Fruit fly (Drosophila melanogaster) whole organism, embryonic: Measurements from ENCODE around the gene CG15717.

Experiments used
- Ada2b ChIP-seq: fragments of 200-800 bp; sonication (Bioruptor generic); IDR thresholded peaks from 2 replicates; pipeline ENCODE4 v1.3.6; 2022; ENCODE audit warnings: missing biosample characterization, missing genetic modification characterization
- Adf1 ChIP-seq: fragments of 200-800 bp; sonication (Bioruptor generic); IDR thresholded peaks from 2 replicates; pipeline ENCODE4 v1.3.6; 2022; ENCODE audit warnings: missing biosample characterization, missing genetic modification characterization
- BtbVII ChIP-seq: fragments of 200-800 bp; sonication (Bioruptor generic); optimal IDR thresholded peaks from 3 replicates; lab custom pipeline; 2017; ENCODE audit warnings: missing biosample characterization, mild to moderate bottlenecking, missing genetic modification characterization
- C15 ChIP-seq: fragments of 200-800 bp; sonication (Bioruptor generic); IDR thresholded peaks from 3 replicates; pipeline ENCODE4 v1.3.6; 2022; ENCODE audit warnings: missing biosample characterization, missing genetic modification characterization
- CG10147 ChIP-seq: fragments of 200-800 bp; sonication (Bioruptor generic); optimal IDR thresholded peaks from 2 replicates; lab custom pipeline; 2019; ENCODE audit warnings: missing biosample characterization, mild to moderate bottlenecking, missing genetic modification characterization, moderate library complexity
- CG10431 ChIP-seq: fragments of 200-800 bp; sonication (Bioruptor generic); optimal IDR thresholded peaks from 3 replicates; lab custom pipeline; 2018; ENCODE audit warnings: missing biosample characterization, mild to moderate bottlenecking, missing genetic modification characterization
- CG11696 ChIP-seq: fragments of 200-800 bp; sonication (Bioruptor generic); IDR thresholded peaks from 2 replicates; pipeline ENCODE4 v1.3.6; 2022; ENCODE audit warnings: missing biosample characterization, missing genetic modification characterization
- CG12071 ChIP-seq: fragments of 200-800 bp; sonication (Bioruptor generic); optimal IDR thresholded peaks from 3 replicates; lab custom pipeline; 2018; ENCODE audit warnings: missing biosample characterization, mild to moderate bottlenecking, missing genetic modification characterization
- CG12104 ChIP-seq: fragments of 200-800 bp; sonication (Bioruptor generic); optimal IDR thresholded peaks from 3 replicates; lab custom pipeline; 2016; ENCODE audit warnings: missing biosample characterization, missing genetic modification characterization
- CG12769 ChIP-seq: fragments of 200-800 bp; sonication (Bioruptor generic); optimal IDR thresholded peaks from 2 replicates; lab custom pipeline; 2019; ENCODE audit warnings: missing biosample characterization, mild to moderate bottlenecking, missing genetic modification characterization, moderate library complexity
- CG14667 ChIP-seq: fragments of 200-800 bp; sonication (Bioruptor generic); IDR thresholded peaks from 2 replicates; pipeline ENCODE4 v1.3.6; 2022; ENCODE audit warnings: missing biosample characterization, missing genetic modification characterization
- CG16813 ChIP-seq: fragments of 200-800 bp; sonication (Bioruptor generic); IDR thresholded peaks from 3 replicates; pipeline ENCODE4 v1.3.6; 2022; ENCODE audit warnings: missing biosample characterization, missing genetic modification characterization; ENCODE audit not compliant: partially characterized antibody
- CG17361 ChIP-seq: fragments of 200-800 bp; sonication (Bioruptor generic); IDR thresholded peaks from 3 replicates; pipeline ENCODE4 v1.3.6; 2022; ENCODE audit warnings: missing biosample characterization, missing genetic modification characterization
- CG1792 ChIP-seq: fragments of 200-800 bp; sonication (Bioruptor generic); optimal IDR thresholded peaks from 2 replicates; lab custom pipeline; 2016; ENCODE audit warnings: missing biosample characterization, missing genetic modification characterization
- CG18262 ChIP-seq: fragments of 200-800 bp; optimal IDR thresholded peaks from 3 replicates; lab custom pipeline; 2019; ENCODE audit warnings: missing biosample characterization, mild to moderate bottlenecking, missing genetic modification characterization, moderate library complexity
- CG2120 ChIP-seq: fragments of 200-800 bp; sonication (Bioruptor generic); optimal IDR thresholded peaks from 3 replicates; lab custom pipeline; 2016; ENCODE audit warnings: missing biosample characterization, missing genetic modification characterization
- CG30403 ChIP-seq: fragments of 200-800 bp; sonication (Bioruptor generic); optimal IDR thresholded peaks from 3 replicates; lab custom pipeline; 2016; ENCODE audit warnings: missing biosample characterization, missing genetic modification characterization
- CG3163 ChIP-seq: fragments of 200-800 bp; sonication (Bioruptor generic); optimal IDR thresholded peaks from 3 replicates; lab custom pipeline; 2016; ENCODE audit warnings: missing biosample characterization, missing genetic modification characterization
- CG34376 ChIP-seq: fragments of 200-800 bp; sonication (Bioruptor generic); optimal IDR thresholded peaks from 2 replicates; lab custom pipeline; 2018; ENCODE audit warnings: missing biosample characterization, mild to moderate bottlenecking, missing genetic modification characterization
- CG3847 ChIP-seq: fragments of 200-800 bp; sonication (Bioruptor generic); IDR thresholded peaks from 2 replicates; pipeline ENCODE4 v1.3.6; 2022; ENCODE audit warnings: missing biosample characterization, missing genetic modification characterization
- CG4707 ChIP-seq: fragments of 200-800 bp; sonication (Bioruptor generic); optimal IDR thresholded peaks from 2 replicates; lab custom pipeline; 2018; ENCODE audit warnings: missing biosample characterization, mild to moderate bottlenecking, missing genetic modification characterization, moderate library complexity
- CG4820 ChIP-seq: fragments of 200-800 bp; sonication (Bioruptor generic); optimal IDR thresholded peaks from 3 replicates; lab custom pipeline; 2016; ENCODE audit warnings: missing biosample characterization, missing genetic modification characterization
- CG7839 ChIP-seq: fragments of 200-800 bp; sonication (Bioruptor generic); optimal IDR thresholded peaks from 3 replicates; lab custom pipeline; 2018; ENCODE audit warnings: missing biosample characterization, mild to moderate bottlenecking, missing genetic modification characterization, moderate library complexity
- CG9437 ChIP-seq: fragments of 200-800 bp; sonication (Bioruptor generic); optimal IDR thresholded peaks from 2 replicates; lab custom pipeline; 2018; ENCODE audit warnings: missing biosample characterization, mild to moderate bottlenecking, missing genetic modification characterization
- Camta ChIP-seq: fragments of 200-800 bp; sonication (Bioruptor generic); optimal IDR thresholded peaks from 2 replicates; lab custom pipeline; 2016; ENCODE audit warnings: missing biosample characterization, missing genetic modification characterization
- Dip3 ChIP-seq: fragments of 200-800 bp; sonication (Bioruptor generic); optimal IDR thresholded peaks from 3 replicates; lab custom pipeline; 2016; ENCODE audit warnings: missing biosample characterization, missing genetic modification characterization
- Elba2 ChIP-seq: fragments of 200-800 bp; sonication (Bioruptor generic); optimal IDR thresholded peaks from 3 replicates; lab custom pipeline; 2016; ENCODE audit warnings: missing biosample characterization, missing genetic modification characterization
- Fer3 ChIP-seq: fragments of 200-800 bp; sonication (Bioruptor generic); optimal IDR thresholded peaks from 2 replicates; lab custom pipeline; 2018; ENCODE audit warnings: missing biosample characterization, mild to moderate bottlenecking, missing genetic modification characterization, moderate library complexity
- HHEX ChIP-seq: fragments of 200-800 bp; sonication (Bioruptor generic); optimal IDR thresholded peaks from 3 replicates; lab custom pipeline; 2017; ENCODE audit warnings: missing biosample characterization, mild to moderate bottlenecking, missing genetic modification characterization, missing genetic modification reagents
- HLH3B ChIP-seq: fragments of 200-800 bp; sonication (Bioruptor generic); IDR thresholded peaks from 2 replicates; pipeline ENCODE4 v1.3.6; 2022; ENCODE audit warnings: missing biosample characterization, missing genetic modification characterization
- Hmr ChIP-seq: fragments of 200-800 bp; sonication (Bioruptor generic); optimal IDR thresholded peaks from 3 replicates; lab custom pipeline; 2017; ENCODE audit warnings: mild to moderate bottlenecking, missing biosample characterization, missing genetic modification reagents, missing genetic modification characterization
- Hr3 ChIP-seq: fragments of 200-800 bp; sonication (Bioruptor generic); optimal IDR thresholded peaks from 3 replicates; lab custom pipeline; 2016; ENCODE audit warnings: missing biosample characterization, missing genetic modification characterization
- Hr51 ChIP-seq, 2 experiments: fragments of 200-800 bp; sonication (Bioruptor generic); optimal IDR thresholded peaks; 2 replicates in 1 of 2; 3 replicates in 1 of 2; lab custom pipeline; 2016 to 2018; ENCODE audit warnings: missing biosample characterization in 2 of 2, missing genetic modification characterization in 2 of 2, mild to moderate bottlenecking in 1 of 2, moderate library complexity in 1 of 2
- Hr78 ChIP-seq, 2 experiments: fragments of 200-800 bp in 1 of 2; fragments of >200 bp in 1 of 2; sonication (Bioruptor generic) in 1 of 2; optimal IDR thresholded peaks; 2 replicates each; lab custom pipeline; 2017 to 2019; ENCODE audit warnings: missing biosample characterization in 2 of 2, missing genetic modification characterization in 2 of 2, mild to moderate bottlenecking in 1 of 2, moderate library complexity in 1 of 2
- Lpt ChIP-seq: fragments of >200 bp; optimal IDR thresholded peaks from 2 replicates; lab custom pipeline; 2018; ENCODE audit warnings: missing biosample characterization, missing genetic modification characterization
- Oli ChIP-seq: fragments of 200-800 bp; sonication (Bioruptor generic); optimal IDR thresholded peaks from 2 replicates; lab custom pipeline; 2018; ENCODE audit warnings: missing biosample characterization, mild to moderate bottlenecking, missing genetic modification characterization, moderate library complexity
- Ptx1 ChIP-seq: fragments of 200-800 bp; sonication (Bioruptor generic); IDR thresholded peaks from 2 replicates; pipeline ENCODE4 v1.3.6; 2022; ENCODE audit warnings: missing biosample characterization, missing genetic modification characterization
- Sin3A ChIP-seq: fragments of >200 bp; optimal IDR thresholded peaks from 2 replicates; lab custom pipeline; 2018
- chm ChIP-seq: fragments of 200-800 bp; sonication (Bioruptor generic); IDR thresholded peaks from 2 replicates; pipeline ENCODE4 v1.3.6; 2022; ENCODE audit warnings: missing biosample characterization, missing genetic modification characterization
- grau ChIP-seq: fragments of 200-800 bp; optimal IDR thresholded peaks from 3 replicates; lab custom pipeline; 2019; ENCODE audit warnings: missing biosample characterization, mild to moderate bottlenecking, missing genetic modification characterization, moderate library complexity
- grn ChIP-seq: fragments of 200-800 bp; sonication (Bioruptor generic); optimal IDR thresholded peaks from 3 replicates; lab custom pipeline; 2017; ENCODE audit warnings: missing biosample characterization, missing genetic modification characterization
- kah ChIP-seq: fragments of 200-800 bp; sonication (Bioruptor generic); optimal IDR thresholded peaks from 2 replicates; lab custom pipeline; 2018; ENCODE audit warnings: missing biosample characterization, mild to moderate bottlenecking, missing genetic modification characterization
- lilli ChIP-seq: fragments of 200-800 bp; sonication (Bioruptor generic); optimal IDR thresholded peaks from 3 replicates; lab custom pipeline; 2016; ENCODE audit warnings: missing biosample characterization, missing genetic modification characterization
- luna ChIP-seq: fragments of 200-800 bp; sonication (Bioruptor generic); optimal IDR thresholded peaks from 2 replicates; lab custom pipeline; 2016; ENCODE audit warnings: missing biosample characterization, missing genetic modification characterization
- nmo ChIP-seq: fragments of 200-800 bp; sonication (Bioruptor generic); optimal IDR thresholded peaks from 2 replicates; lab custom pipeline; 2018; ENCODE audit warnings: missing biosample characterization, mild to moderate bottlenecking, missing genetic modification characterization, moderate library complexity
- repo ChIP-seq: fragments of 200-800 bp; sonication (Bioruptor generic); optimal IDR thresholded peaks from 2 replicates; lab custom pipeline; 2016; ENCODE audit warnings: missing biosample characterization, missing genetic modification characterization
- unpg ChIP-seq: fragments of 200-800 bp; sonication (Bioruptor generic); optimal IDR thresholded peaks from 3 replicates; lab custom pipeline; 2018; ENCODE audit warnings: missing biosample characterization, mild to moderate bottlenecking, missing genetic modification characterization, moderate library complexity
- vnd ChIP-seq: fragments of 200-800 bp; sonication (Bioruptor generic); IDR thresholded peaks from 3 replicates; pipeline ENCODE4 v1.3.6; 2022; ENCODE audit warnings: missing biosample characterization, missing genetic modification characterization; ENCODE audit not compliant: partially characterized antibody
- zf30C ChIP-seq: fragments of 200-800 bp; sonication (Bioruptor generic); optimal IDR thresholded peaks from 3 replicates; lab custom pipeline; 2018; ENCODE audit warnings: missing biosample characterization, mild to moderate bottlenecking, missing genetic modification characterization

Gene CG15717

dm6 chrX:13088025-13088805 lies 40.5 kb upstream of the CG15717 start (continued):
- TF ChIP-seq luna (GFP tag; lab: Kevin White, UChicago) (no peak), zf30C (GFP tag; lab: Kevin White, UChicago) (peak; percentile 23), Lpt (no peak), CG4820 (GFP tag; lab: Kevin White, UChicago) (peak; percentile 14), Oli (peak; percentile 51), CG14667 (no peak), nmo (peak; percentile 29), chm (0 out of 2 replicates have a peak, but pooled peaks have one; percentile 48), CG7839 (tag; lab: Kevin White, UChicago) (peak; percentile 51), repo (no peak), BtbVII (GFP tag; lab: Kevin White, UChicago) (no peak), Ada2b (peak; percentile 29; the same call in 1 of the 2 replicates), Hr51 (GFP tag; optimal IDR thresholded peaks at IDR 0.05; lab: Kevin White, UChicago) (peak in 1 of 2 experiments; percentile 44), Dip3 (no peak), kah (no peak), CG3163 (GFP tag; lab: Kevin White, UChicago) (no peak), CG16813 (GFP tag; lab: Robert Waterston, UW) (no peak), CG34376 (GFP tag; lab: Kevin White, UChicago) (peak; percentile 10), HLH3B (GFP tag; lab: Robert Waterston, UW) (0 out of 2 replicates have a peak, but pooled peaks have one; percentile 4), Adf1 (GFP tag; lab: Robert Waterston, UW) (no peak), Ptx1 (no peak), CG4707 (GFP tag; lab: Kevin White, UChicago) (peak; percentile 24), grau (peak; percentile 47), CG12769 (tag; lab: Kevin White, UChicago) (peak; percentile 73), Hr78 (GFP tag; optimal IDR thresholded peaks at IDR 0.05; lab: Kevin White, UChicago) (peak in 1 of 2 experiments; percentile 79), C15 (no peak), CG30403 (peak; percentile 29), vnd (GFP tag; lab: Robert Waterston, UW) (no peak), grn (GFP tag; lab: Kevin White, UChicago) (peak; percentile 81), unpg (peak; percentile 23), CG12071 (GFP tag; lab: Kevin White, UChicago) (peak; percentile 45), CG10431 (GFP tag; lab: Kevin White, UChicago) (peak; percentile 36), CG11696 (no peak), CG1792 (GFP tag; lab: Kevin White, UChicago) (no peak), CG18262 (tag; lab: Kevin White, UChicago) (peak; percentile 50), CG17361 (GFP tag; lab: Robert Waterston, UW) (peak; percentile 39; the same call in 1 of the 3 replicates), Hr3 (GFP tag; lab: Kevin White, UChicago) (no peak), CG10147 (GFP tag; lab: Kevin White, UChicago) (no peak), HHEX (GFP tag; lab: Kevin White, UChicago) (peak; percentile 9), Camta (no peak), Sin3A (lab: Kevin White, UChicago) (no peak), CG12104 (peak; percentile 14), CG3847 (GFP tag; lab: Robert Waterston, UW) (0 out of 2 replicates have a peak, but pooled peaks have one; percentile 16), Elba2 (GFP tag; lab: Kevin White, UChicago) (no peak), lilli (peak; percentile 14), CG2120 (GFP tag; lab: Kevin White, UChicago) (peak; percentile 44), Hmr (peak; percentile 14), Fer3 (tag; lab: Kevin White, UChicago) (peak; percentile 31), CG9437 (GFP tag; lab: Kevin White, UChicago) (peak; percentile 18)
